Worm (Caenorhabditis elegans) whole organism, early embryonic: ENCODE data around the gene C26B9.7.

ENCODE experiments used
- B0310.2 ChIP-seq: sonication (generic microtip); optimal IDR thresholded peaks from 2 replicates; lab custom pipeline; 2016; ENCODE audit warnings: mild to moderate bottlenecking, missing genetic modification characterization, missing compliant biosample characterization
- F13C5.2 ChIP-seq: sonication (generic microtip); optimal IDR thresholded peaks from 2 replicates; lab custom pipeline; 2017; ENCODE audit warnings: mild to moderate bottlenecking, missing genetic modification characterization, inconsistent platforms, missing compliant biosample characterization
- aly-1 ChIP-seq: sonication (generic microtip); optimal IDR thresholded peaks from 2 replicates; lab custom pipeline; 2016; ENCODE audit warnings: missing genetic modification characterization, missing compliant biosample characterization
- ama-1 ChIP-seq: fragments of 150-350 bp; optimal IDR thresholded peaks from 2 replicates; lab custom pipeline; 2014
- ceh-13 ChIP-seq: fragments of 200-800 bp; sonication (Bioruptor generic); optimal IDR thresholded peaks from 2 replicates; lab custom pipeline; 2018; ENCODE audit warnings: mild to moderate bottlenecking, missing genetic modification characterization, missing compliant biosample characterization
- ceh-36 ChIP-seq: sonication (generic microtip); optimal IDR thresholded peaks from 2 replicates; lab custom pipeline; 2016; ENCODE audit warnings: missing genetic modification characterization, inconsistent platforms, missing compliant biosample characterization
- ets-7 ChIP-seq: sonication (generic microtip); optimal IDR thresholded peaks from 2 replicates; lab custom pipeline; 2016; ENCODE audit warnings: missing genotype, missing genetic modification characterization, missing compliant biosample characterization
- flt-1 ChIP-seq: fragments of 200-800 bp; sonication (Bioruptor generic); IDR thresholded peaks from 2 replicates; pipeline ENCODE4 v1.3.6; 2022; ENCODE audit warnings: missing genetic modification characterization, missing compliant biosample characterization
- hmbx-1 ChIP-seq: sonication (generic microtip); optimal IDR thresholded peaks from 2 replicates; lab custom pipeline; 2016; ENCODE audit warnings: mild to moderate bottlenecking, missing genetic modification characterization, missing compliant biosample characterization
- hmg-4 ChIP-seq: fragments of 200-800 bp; sonication (Bioruptor generic); optimal IDR thresholded peaks from 2 replicates; lab custom pipeline; 2018; ENCODE audit warnings: mild to moderate bottlenecking, missing genetic modification characterization, missing compliant biosample characterization
- hnd-1 ChIP-seq: sonication (generic microtip); optimal IDR thresholded peaks from 2 replicates; lab custom pipeline; 2016; ENCODE audit warnings: missing genetic modification characterization, missing compliant biosample characterization
- pes-1 ChIP-seq: fragments of 200-800 bp; sonication (Bioruptor generic); IDR thresholded peaks from 2 replicates; pipeline ENCODE4 v1.3.6; 2022; ENCODE audit warnings: missing genetic modification reagents, missing genetic modification characterization, missing compliant biosample characterization
- scrt-1 ChIP-seq: fragments of 200-800 bp; sonication (Bioruptor generic); IDR thresholded peaks from 2 replicates; pipeline ENCODE4 v1.3.6; 2022; ENCODE audit warnings: missing genetic modification characterization, missing compliant biosample characterization
- sea-1 ChIP-seq: fragments of 200-800 bp; sonication (Bioruptor generic); conservative IDR thresholded peaks from 2 replicates; pipeline ENCODE4 v1.3.6; 2022; ENCODE audit warnings: missing genetic modification characterization, missing compliant biosample characterization
- tbx-11 ChIP-seq: fragments of 200-800 bp; sonication (Bioruptor generic); IDR thresholded peaks from 2 replicates; pipeline ENCODE4 v1.3.6; 2022; ENCODE audit warnings: missing genetic modification characterization, missing compliant biosample characterization
- tbx-37 ChIP-seq: fragments of 200-800 bp; sonication (Bioruptor generic); conservative IDR thresholded peaks from 2 replicates; pipeline ENCODE4 v1.3.6; 2022; ENCODE audit warnings: missing genetic modification reagents, missing genetic modification characterization, missing compliant biosample characterization
- tra-4 ChIP-seq: sonication (generic microtip); optimal IDR thresholded peaks from 2 replicates; lab custom pipeline; 2017; ENCODE audit warnings: missing genetic modification characterization, missing compliant biosample characterization

The C26B9.7 gene

ce11 chrX:5342007-5342406 is at the start of gene C26B9.7:
Gene C26B9.7 (plus strand): TSS chrX:5342307.
- TF ChIP-seq flt-1 (GFP tag; lab: Robert Waterston, UW) (no peak), aly-1 (tag; lab: Kevin White, UChicago) (no peak), pes-1 (no peak), sea-1 (GFP tag; lab: Robert Waterston, UW) (no peak), hmbx-1 (tag; lab: Kevin White, UChicago) (no peak), tra-4 (no peak), ceh-13 (GFP tag; lab: Kevin White, UChicago) (no peak), ets-7 (tag; lab: Kevin White, UChicago) (no peak), B0310.2 (tag; lab: Kevin White, UChicago) (no peak), F13C5.2 (tag; lab: Kevin White, UChicago) (no peak), hmg-4 (GFP tag; lab: Kevin White, UChicago) (no peak), tbx-11 (no peak), ama-1 (lab: Kevin White, UChicago) (no peak), hnd-1 (tag; lab: Kevin White, UChicago) (no peak), tbx-37 (GFP tag; lab: Robert Waterston, UW) (no peak), ceh-36 (no peak)

DNA sequence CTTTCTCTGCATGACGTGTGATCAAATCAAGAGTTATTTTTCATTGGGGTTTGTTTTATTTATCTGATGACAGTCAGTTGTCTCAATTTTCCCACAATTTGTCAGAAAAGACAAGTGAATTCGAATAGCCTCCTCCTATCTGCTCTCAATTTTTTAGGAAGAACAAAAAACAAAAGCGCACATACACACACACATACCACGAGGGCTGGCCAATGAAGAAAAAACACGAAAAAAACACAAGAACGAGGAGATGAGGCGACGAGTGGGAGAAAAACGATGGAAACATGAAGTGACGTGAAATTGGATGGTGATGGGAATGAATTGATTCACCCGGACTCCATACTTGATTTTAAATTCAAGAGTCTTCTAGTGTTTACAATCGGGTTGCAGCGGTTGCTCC is 48.2 kb upstream of the C26B9.7 start:
- TF ChIP-seq flt-1 (GFP tag; lab: Robert Waterston, UW), result no peak
- no peak for TF ChIP-seq B0310.2 (tag; lab: Kevin White, UChicago)
- no peak for TF ChIP-seq F13C5.2 (tag; lab: Kevin White, UChicago)
- no peak for TF ChIP-seq ceh-13 (GFP tag; lab: Kevin White, UChicago)
- no peak for TF ChIP-seq hnd-1 (tag; lab: Kevin White, UChicago)
- TF ChIP-seq aly-1 (tag; lab: Kevin White, UChicago), result no peak
- TF ChIP-seq ceh-36, result no peak
- no peak for TF ChIP-seq sea-1 (GFP tag; lab: Robert Waterston, UW)
- no peak for TF ChIP-seq tra-4
- no peak for TF ChIP-seq scrt-1 (GFP tag; lab: Robert Waterston, UW)
- TF ChIP-seq pes-1, result no peak
- TF ChIP-seq hmbx-1 (tag; lab: Kevin White, UChicago), result no peak
- TF ChIP-seq ets-7 (tag; lab: Kevin White, UChicago), result no peak

ce11 chrX:5297942-5298611 is 44.0 kb upstream of the C26B9.7 start, which contains the start of gene ift-81:
Gene ift-81 (plus strand): TSS chrX:5298561.
- TF ChIP-seq sea-1 (GFP tag; lab: Robert Waterston, UW), result no peak
- TF ChIP-seq B0310.2 (tag; lab: Kevin White, UChicago), result no peak
- TF ChIP-seq tbx-37 (GFP tag; lab: Robert Waterston, UW), result no peak
- TF ChIP-seq tbx-11, result no peak
- TF ChIP-seq ceh-36, result no peak
- TF ChIP-seq hmg-4 (GFP tag; lab: Kevin White, UChicago), result no peak
- no peak for TF ChIP-seq hnd-1 (tag; lab: Kevin White, UChicago)
- TF ChIP-seq ets-7 (tag; lab: Kevin White, UChicago), result no peak

DNA sequence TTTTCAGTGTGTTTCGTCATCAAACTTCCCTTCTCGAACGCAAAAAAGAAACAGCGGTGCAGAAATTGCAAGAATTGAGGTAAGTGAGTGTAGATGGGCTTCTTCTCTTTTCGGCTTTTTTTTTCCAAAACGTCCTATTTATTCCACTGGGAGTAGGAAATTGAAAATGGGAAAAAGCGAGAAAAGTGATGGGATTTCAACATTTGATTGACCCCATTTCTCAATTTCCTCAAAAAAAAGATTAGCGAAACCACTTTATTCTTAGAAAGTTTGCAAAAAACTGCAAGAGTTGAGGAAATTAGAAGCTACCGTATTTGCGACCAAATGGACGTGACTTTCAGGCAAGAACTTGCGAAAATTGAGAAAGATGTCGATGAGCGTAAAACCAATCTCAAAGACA is 38.6 kb upstream of the C26B9.7 start, which contains the start of gene ags-3:
Gene ags-3, minus strand, starts transcription at position 101 of the 400 bp plus-strand sequence.
- TF ChIP-seq ama-1 (lab: Kevin White, UChicago), result no peak
- no peak for TF ChIP-seq hnd-1 (tag; lab: Kevin White, UChicago)
- TF ChIP-seq aly-1 (tag; lab: Kevin White, UChicago), result no peak
- TF ChIP-seq ceh-36, result no peak
- TF ChIP-seq pes-1, result no peak
- TF ChIP-seq hmbx-1 (tag; lab: Kevin White, UChicago), result no peak
- TF ChIP-seq tbx-11, result no peak
- TF ChIP-seq flt-1 (GFP tag; lab: Robert Waterston, UW), result no peak
- no peak for TF ChIP-seq B0310.2 (tag; lab: Kevin White, UChicago)
- no peak for TF ChIP-seq hmg-4 (GFP tag; lab: Kevin White, UChicago)
- no peak for TF ChIP-seq scrt-1 (GFP tag; lab: Robert Waterston, UW)
- TF ChIP-seq ceh-13 (GFP tag; lab: Kevin White, UChicago), result no peak
- no peak for TF ChIP-seq tbx-37 (GFP tag; lab: Robert Waterston, UW)
- no peak for TF ChIP-seq F13C5.2 (tag; lab: Kevin White, UChicago)
- no peak for TF ChIP-seq sea-1 (GFP tag; lab: Robert Waterston, UW)
- no peak for TF ChIP-seq ets-7 (tag; lab: Kevin White, UChicago)
- TF ChIP-seq tra-4, result no peak

ce11 chrX:5309622-5310021 is 32.5 kb upstream of the C26B9.7 start:
- TF ChIP-seq ceh-13 (GFP tag; lab: Kevin White, UChicago) (no peak), ceh-36 (no peak), tbx-11 (no peak), aly-1 (tag; lab: Kevin White, UChicago) (no peak), sea-1 (GFP tag; lab: Robert Waterston, UW) (no peak), pes-1 (no peak)

- TF ChIP-seq F13C5.2 (tag; lab: Kevin White, UChicago), result no peak
- no peak for TF ChIP-seq scrt-1 (GFP tag; lab: Robert Waterston, UW)
- TF ChIP-seq flt-1 (GFP tag; lab: Robert Waterston, UW), result no peak
- TF ChIP-seq ceh-13 (GFP tag; lab: Kevin White, UChicago), result no peak
- TF ChIP-seq tra-4, result no peak
- no peak for TF ChIP-seq ceh-36
- no peak for TF ChIP-seq ets-7 (tag; lab: Kevin White, UChicago)
- no peak for TF ChIP-seq sea-1 (GFP tag; lab: Robert Waterston, UW)
- no peak for TF ChIP-seq tbx-11
- no peak for TF ChIP-seq aly-1 (tag; lab: Kevin White, UChicago)
- no peak for TF ChIP-seq hnd-1 (tag; lab: Kevin White, UChicago)
- no peak for TF ChIP-seq tbx-37 (GFP tag; lab: Robert Waterston, UW)
- TF ChIP-seq ama-1 (lab: Kevin White, UChicago), result no peak
- TF ChIP-seq hmbx-1 (tag; lab: Kevin White, UChicago), result no peak
- no peak for TF ChIP-seq hmg-4 (GFP tag; lab: Kevin White, UChicago)
- TF ChIP-seq pes-1, result no peak
Measured at ce11 chrX:5311174-5311573, 30.9 kb upstream of the C26B9.7 start.
